Fruit fly (Drosophila melanogaster): ENCODE measurements around the gene CG8840.
A peak's percentile ranks its signal among the peaks of the same experiment; 100 is the strongest.

Gene CG8840

dm6 chr2L:3444789-3445188 is 34.4 kb downstream of the CG8840 start (continued):
- peak; percentile 51 for TF ChIP-seq CG10209 (GFP tag; optimal IDR thresholded peaks at IDR 0.05)
- peak; percentile 42 for TF ChIP-seq chn (GFP tag; optimal IDR thresholded peaks at IDR 0.05)
- no peak for TF ChIP-seq seq (GFP tag; IDR thresholded peaks at IDR 0.05)
- TF ChIP-seq CG4404 (GFP tag; IDR thresholded peaks at IDR 0.05), result peak; percentile 7; the same call in 1 of the 2 replicates
- TF ChIP-seq CG18619 (GFP tag; optimal IDR thresholded peaks at IDR 0.05), result no peak
- TF ChIP-seq Mad (GFP tag; optimal IDR thresholded peaks at IDR 0.05), result peak; percentile 51
- TF ChIP-seq tin (GFP tag; optimal IDR thresholded peaks at IDR 0.05), result peak; percentile 45
- TF ChIP-seq H2.0 (GFP tag; IDR thresholded peaks at IDR 0.05), result peak; percentile 40; the same call in 1 of the 2 replicates
- TF ChIP-seq crp (GFP tag; optimal IDR thresholded peaks at IDR 0.05), result no peak
- TF ChIP-seq CG9727 (GFP tag; optimal IDR thresholded peaks at IDR 0.05), result peak; percentile 32
- TF ChIP-seq CG6689 (GFP tag; IDR thresholded peaks at IDR 0.05), result peak; percentile 48
- no peak for TF ChIP-seq aop (GFP tag; IDR thresholded peaks at IDR 0.05)
- no peak for TF ChIP-seq CG6813 (GFP tag; optimal IDR thresholded peaks at IDR 0.05)
- TF ChIP-seq CG1024 (GFP tag; IDR thresholded peaks at IDR 0.05), result 0 out of 2 replicates have a peak, but pooled peaks have one; percentile 36
- TF ChIP-seq Sox102F (GFP tag; optimal IDR thresholded peaks at IDR 0.05), result no peak
- peak; percentile 2 for TF ChIP-seq CG3163 (GFP tag; optimal IDR thresholded peaks at IDR 0.05)
- peak in 1 of 3 experiments; percentile 15 for TF ChIP-seq lola (GFP tag; optimal IDR thresholded peaks at IDR 0.05)
- peak; percentile 45; the same call in 1 of the 2 replicates for TF ChIP-seq CG3847 (GFP tag; IDR thresholded peaks at IDR 0.05)
- 0 out of 3 replicates have a peak, but pooled peaks have one; percentile 33 for TF ChIP-seq CG11695 (GFP tag; IDR thresholded peaks at IDR 0.05)
- TF ChIP-seq Hr51 (GFP tag; optimal IDR thresholded peaks at IDR 0.05), result peak in 1 of 2 experiments; percentile 6
- TF ChIP-seq Asciz (GFP tag; optimal IDR thresholded peaks at IDR 0.05), result no peak
- peak; percentile 44; the same call in 1 of the 2 replicates for TF ChIP-seq CG14667 (GFP tag; IDR thresholded peaks at IDR 0.05)
- 0 out of 3 replicates have a peak, but pooled peaks have one; percentile 20 for TF ChIP-seq CG3726 (GFP tag; IDR thresholded peaks at IDR 0.05)
- TF ChIP-seq salm (tag; optimal IDR thresholded peaks at IDR 0.05), result no peak
- TF ChIP-seq Kr (GFP tag; optimal IDR thresholded peaks at IDR 0.05), result no peak
- TF ChIP-seq wek (GFP tag; optimal IDR thresholded peaks at IDR 0.05), result no peak
- TF ChIP-seq CG9437 (GFP tag; optimal IDR thresholded peaks at IDR 0.05), result peak; percentile 18
- peak; percentile 51; the same call in 1 of the 3 replicates for TF ChIP-seq ken (GFP tag; IDR thresholded peaks at IDR 0.05)
- no peak for TF ChIP-seq CG12299 (tag; optimal IDR thresholded peaks at IDR 0.05)
- TF ChIP-seq Side (GFP tag; optimal IDR thresholded peaks at IDR 0.05), result peak; percentile 2
- peak; percentile 23 for TF ChIP-seq CG4424 (GFP tag; optimal IDR thresholded peaks at IDR 0.05)
- peak; percentile 5 for TF ChIP-seq pum (GFP tag; optimal IDR thresholded peaks at IDR 0.05)
- TF ChIP-seq crol (GFP tag; IDR thresholded peaks at IDR 0.05), result no peak
- TF ChIP-seq CG10654 (GFP tag; optimal IDR thresholded peaks at IDR 0.05), result peak; percentile 2
- TF ChIP-seq H15 (GFP tag; IDR thresholded peaks at IDR 0.05), result 0 out of 3 replicates have a peak, but pooled peaks have one; percentile 27
- peak; percentile 39; the same call in 2 of the 3 replicates for TF ChIP-seq gce (GFP tag; IDR thresholded peaks at IDR 0.05)
- peak; percentile 19 for TF ChIP-seq mam (GFP tag; optimal IDR thresholded peaks at IDR 0.05)
- peak; percentile 42 for TF ChIP-seq Blimp-1 (GFP tag; optimal IDR thresholded peaks at IDR 0.05)
- peak; percentile 21 for TF ChIP-seq lilli (GFP tag; optimal IDR thresholded peaks at IDR 0.05)
- TF ChIP-seq org-1 (GFP tag; optimal IDR thresholded peaks at IDR 0.05), result peak; percentile 16
- TF ChIP-seq Optix (GFP tag; IDR thresholded peaks at IDR 0.05), result peak; percentile 60; the same call in 1 of the 3 replicates
- TF ChIP-seq bcd (GFP tag; optimal IDR thresholded peaks at IDR 0.05), result no peak
- peak; percentile 43 for TF ChIP-seq Hsf (GFP tag; optimal IDR thresholded peaks at IDR 0.05)
- TF ChIP-seq ci (GFP tag; IDR thresholded peaks at IDR 0.05), result peak; percentile 63
- TF ChIP-seq CG10321 (GFP tag; IDR thresholded peaks at IDR 0.05), result no peak
- peak; percentile 43 for TF ChIP-seq dmrt11E (tag; optimal IDR thresholded peaks at IDR 0.05)
- TF ChIP-seq vfl (GFP tag; optimal IDR thresholded peaks at IDR 0.05), result peak; percentile 24
- peak; percentile 12; the same call in 1 of the 2 replicates for TF ChIP-seq gt (GFP tag; IDR thresholded peaks at IDR 0.05)
- TF ChIP-seq kay (GFP tag; optimal IDR thresholded peaks at IDR 0.05), result no peak
- peak; percentile 61 for TF ChIP-seq Xbp1 (GFP tag; optimal IDR thresholded peaks at IDR 0.05)

All from whole organism, embryonic.